Fruit fly (Drosophila melanogaster) whole organism, embryonic: ENCODE measurements around the gene mil.

Experiments used
- Abd-B ChIP-seq: fragments of 200-800 bp; sonication (Bioruptor generic); optimal IDR thresholded peaks from 2 replicates; lab custom pipeline; 2018; ENCODE audit warnings: missing biosample characterization, mild to moderate bottlenecking, missing genetic modification characterization, moderate library complexity
- Adf1 ChIP-seq: fragments of 200-800 bp; sonication (Bioruptor generic); IDR thresholded peaks from 2 replicates; pipeline ENCODE4 v1.3.6; 2022; ENCODE audit warnings: missing biosample characterization, missing genetic modification characterization
- B-H2 ChIP-seq: fragments of 200-800 bp; sonication (Bioruptor generic); optimal IDR thresholded peaks from 2 replicates; lab custom pipeline; 2018; ENCODE audit warnings: missing biosample characterization, mild to moderate bottlenecking, missing genetic modification characterization
- CG10462 ChIP-seq: fragments of 200-800 bp; sonication (Bioruptor generic); optimal IDR thresholded peaks from 2 replicates; lab custom pipeline; 2016; ENCODE audit warnings: missing biosample characterization, missing genetic modification characterization
- CG13123 ChIP-seq: fragments of 200-800 bp; sonication (Bioruptor generic); optimal IDR thresholded peaks from 2 replicates; lab custom pipeline; 2016; ENCODE audit warnings: missing biosample characterization, missing genetic modification characterization
- CG13296 ChIP-seq: fragments of 200-800 bp; sonication (Bioruptor generic); optimal IDR thresholded peaks from 3 replicates; lab custom pipeline; 2018; ENCODE audit warnings: missing biosample characterization, mild to moderate bottlenecking, missing genetic modification characterization
- CG14441 ChIP-seq: fragments of 200-800 bp; sonication (Bioruptor generic); IDR thresholded peaks from 2 replicates; pipeline ENCODE4 v1.3.6; 2022; ENCODE audit warnings: missing biosample characterization, missing genetic modification characterization
- CG17568 ChIP-seq: fragments of 200-800 bp; sonication (Bioruptor generic); optimal IDR thresholded peaks from 2 replicates; lab custom pipeline; 2018; ENCODE audit warnings: missing biosample characterization, mild to moderate bottlenecking, missing genetic modification characterization, moderate library complexity
- CG1832 ChIP-seq: fragments of 200-800 bp; sonication (Bioruptor generic); optimal IDR thresholded peaks from 2 replicates; lab custom pipeline; 2017; ENCODE audit warnings: missing biosample characterization, mild to moderate bottlenecking, missing genetic modification characterization, inconsistent platforms
- CG30020 ChIP-seq: fragments of 200-800 bp; optimal IDR thresholded peaks from 2 replicates; lab custom pipeline; 2019; ENCODE audit warnings: missing biosample characterization, mild to moderate bottlenecking, missing genetic modification characterization, moderate library complexity
- CG32767 ChIP-seq: fragments of 200-800 bp; sonication (Bioruptor generic); IDR thresholded peaks from 2 replicates; pipeline ENCODE4 v1.3.6; 2022; ENCODE audit warnings: missing biosample characterization, missing genetic modification characterization
- CG3281 ChIP-seq: fragments of 200-800 bp; sonication (Bioruptor generic); optimal IDR thresholded peaks from 3 replicates; lab custom pipeline; 2017; ENCODE audit warnings: missing biosample characterization, mild to moderate bottlenecking, missing genetic modification characterization
- CG7271 ChIP-seq: fragments of 200-800 bp; sonication (Bioruptor generic); optimal IDR thresholded peaks from 2 replicates; lab custom pipeline; 2018; ENCODE audit warnings: missing biosample characterization, mild to moderate bottlenecking, missing genetic modification characterization, moderate library complexity
- CG7357 ChIP-seq: fragments of 200-800 bp; sonication (Bioruptor generic); IDR thresholded peaks from 3 replicates; pipeline ENCODE4 v1.3.6; 2022; ENCODE audit warnings: missing biosample characterization, missing genetic modification characterization
- CG7556 ChIP-seq: fragments of 200-800 bp; sonication (Bioruptor generic); optimal IDR thresholded peaks from 2 replicates; lab custom pipeline; 2017; ENCODE audit warnings: missing biosample characterization, mild to moderate bottlenecking, missing genetic modification characterization
- CG8089 ChIP-seq: fragments of 200-800 bp; sonication (Bioruptor generic); optimal IDR thresholded peaks from 3 replicates; lab custom pipeline; 2016; ENCODE audit warnings: missing biosample characterization, missing genetic modification characterization
- CG8478 ChIP-seq: fragments of >200 bp; optimal IDR thresholded peaks from 2 replicates; lab custom pipeline; 2018
- Chrac-16 ChIP-seq: fragments of 200-800 bp; sonication (Bioruptor generic); optimal IDR thresholded peaks from 3 replicates; lab custom pipeline; 2016; ENCODE audit warnings: missing biosample characterization, missing genetic modification characterization
- D19A ChIP-seq: fragments of 200-800 bp; optimal IDR thresholded peaks from 3 replicates; lab custom pipeline; 2019; ENCODE audit warnings: missing biosample characterization, mild to moderate bottlenecking, missing genetic modification characterization, moderate library complexity
- Doc3 ChIP-seq: fragments of 200-800 bp; sonication (Bioruptor generic); IDR thresholded peaks from 3 replicates; pipeline ENCODE4 v1.3.6; 2022; ENCODE audit warnings: missing biosample characterization, missing genetic modification characterization; ENCODE audit not compliant: partially characterized antibody
- Ets65A ChIP-seq: fragments of 200-800 bp; sonication (Bioruptor generic); peaks from one replicate; lab custom pipeline; 2016; ENCODE audit warnings: missing biosample characterization, missing genetic modification characterization
- Gug ChIP-seq: fragments of 200-800 bp; sonication (Bioruptor generic); IDR thresholded peaks from 4 replicates; pipeline ENCODE4 v1.3.6; 2022; ENCODE audit warnings: missing biosample characterization, missing genetic modification characterization
- HmgD ChIP-seq: fragments of 200-800 bp; sonication (Bioruptor generic); optimal IDR thresholded peaks from 3 replicates; lab custom pipeline; 2016; ENCODE audit warnings: missing biosample characterization, missing genetic modification characterization
- Hr78 ChIP-seq, 2 experiments: fragments of 200-800 bp in 1 of 2; fragments of >200 bp in 1 of 2; sonication (Bioruptor generic) in 1 of 2; optimal IDR thresholded peaks; 2 replicates each; lab custom pipeline; 2017 to 2019; ENCODE audit warnings: missing biosample characterization in 2 of 2, missing genetic modification characterization in 2 of 2, mild to moderate bottlenecking in 1 of 2, moderate library complexity in 1 of 2
- Mad ChIP-seq: fragments of 200-800 bp; sonication (Bioruptor generic); optimal IDR thresholded peaks from 2 replicates; lab custom pipeline; 2016; ENCODE audit warnings: missing biosample characterization, missing genetic modification characterization
- Mrtf ChIP-seq: fragments of 200-800 bp; sonication (Bioruptor generic); IDR thresholded peaks from 3 replicates; pipeline ENCODE4 v1.3.6; 2022; ENCODE audit warnings: missing biosample characterization, missing genetic modification characterization
- NFAT ChIP-seq: fragments of 200-800 bp; sonication (Bioruptor generic); IDR thresholded peaks from 2 replicates; pipeline ENCODE4 v1.3.6; 2022; ENCODE audit warnings: missing biosample characterization, missing genetic modification characterization
- Poxn ChIP-seq: fragments of 200-800 bp; sonication (Bioruptor generic); IDR thresholded peaks from 2 replicates; pipeline ENCODE4 v1.3.6; 2022; ENCODE audit warnings: missing biosample characterization, missing genetic modification characterization
- Ravus ChIP-seq: fragments of 200-800 bp; sonication (Bioruptor generic); IDR thresholded peaks from 2 replicates; pipeline ENCODE4 v1.3.6; 2022; ENCODE audit warnings: missing biosample characterization, missing genetic modification characterization
- YL-1 ChIP-seq: fragments of 200-800 bp; sonication (Bioruptor generic); optimal IDR thresholded peaks from 3 replicates; lab custom pipeline; 2017; ENCODE audit warnings: missing biosample characterization, mild to moderate bottlenecking, missing genetic modification characterization
- bowl ChIP-seq: fragments of 200-800 bp; sonication (Bioruptor generic); IDR thresholded peaks from 2 replicates; pipeline ENCODE4 v1.3.6; 2022; ENCODE audit warnings: missing biosample characterization, missing genetic modification characterization
- caup ChIP-seq: fragments of 200-800 bp; sonication (Bioruptor generic); optimal IDR thresholded peaks from 3 replicates; lab custom pipeline; 2017; ENCODE audit warnings: missing biosample characterization, mild to moderate bottlenecking, missing genetic modification characterization, moderate library complexity; ENCODE audit not compliant: severe bottlenecking
- ci ChIP-seq: fragments of 200-800 bp; sonication (Bioruptor generic); IDR thresholded peaks from 3 replicates; pipeline ENCODE4 v1.3.6; 2022; ENCODE audit warnings: missing biosample characterization, missing genetic modification characterization
- crp ChIP-seq, 2 experiments: fragments of 200-800 bp; sonication (Bioruptor generic); optimal IDR thresholded peaks; 2 replicates in 1 of 2; 3 replicates in 1 of 2; lab custom pipeline; 2017; ENCODE audit warnings: missing biosample characterization in 2 of 2, missing genetic modification characterization in 2 of 2, mild to moderate bottlenecking in 1 of 2, moderate library complexity in 1 of 2
- dan ChIP-seq: fragments of 200-800 bp; sonication (Bioruptor generic); IDR thresholded peaks from 2 replicates; pipeline ENCODE4 v1.3.6; 2022; ENCODE audit warnings: missing biosample characterization, missing genetic modification characterization
- ewg ChIP-seq: fragments of 200-800 bp; sonication (Bioruptor generic); optimal IDR thresholded peaks from 3 replicates; lab custom pipeline; 2017; ENCODE audit warnings: mild to moderate bottlenecking, missing biosample characterization, missing genetic modification reagents, missing genetic modification characterization
- gce ChIP-seq: fragments of 200-800 bp; sonication (Bioruptor generic); IDR thresholded peaks from 3 replicates; pipeline ENCODE4 v1.3.6; 2022; ENCODE audit warnings: missing biosample characterization, missing genetic modification characterization
- insv ChIP-seq, 2 experiments: fragments of 200-800 bp; sonication (Bioruptor generic); optimal IDR thresholded peaks; 3 replicates each; lab custom pipeline; 2016 to 2018; ENCODE audit warnings: missing biosample characterization in 2 of 2, missing genetic modification characterization in 2 of 2
- jing ChIP-seq: fragments of 200-800 bp; sonication (Bioruptor generic); optimal IDR thresholded peaks from 2 replicates; lab custom pipeline; 2018; ENCODE audit warnings: missing biosample characterization, mild to moderate bottlenecking, missing genetic modification characterization
- jumu ChIP-seq: fragments of 200-800 bp; sonication (Bioruptor generic); optimal IDR thresholded peaks from 3 replicates; lab custom pipeline; 2016; ENCODE audit warnings: missing biosample characterization, missing genetic modification characterization
- kah ChIP-seq: fragments of 200-800 bp; sonication (Bioruptor generic); optimal IDR thresholded peaks from 2 replicates; lab custom pipeline; 2018; ENCODE audit warnings: missing biosample characterization, mild to moderate bottlenecking, missing genetic modification characterization
- knrl ChIP-seq: fragments of 200-800 bp; sonication (Bioruptor generic); IDR thresholded peaks from 3 replicates; pipeline ENCODE4 v1.3.6; 2022; ENCODE audit warnings: missing biosample characterization, missing genetic modification characterization; ENCODE audit not compliant: partially characterized antibody
- maf-S ChIP-seq: fragments of 200-800 bp; sonication (Bioruptor generic); optimal IDR thresholded peaks from 2 replicates; lab custom pipeline; 2016; ENCODE audit warnings: missing biosample characterization, missing genetic modification characterization
- pb ChIP-seq: fragments of 200-800 bp; sonication (Bioruptor generic); optimal IDR thresholded peaks from 3 replicates; lab custom pipeline; 2016; ENCODE audit warnings: missing biosample characterization, missing genetic modification characterization
- repo ChIP-seq: fragments of 200-800 bp; sonication (Bioruptor generic); optimal IDR thresholded peaks from 2 replicates; lab custom pipeline; 2016; ENCODE audit warnings: missing biosample characterization, missing genetic modification characterization
- row ChIP-seq: fragments of 200-800 bp; sonication (Bioruptor generic); IDR thresholded peaks from 3 replicates; pipeline ENCODE4 v1.3.6; 2022; ENCODE audit warnings: missing biosample characterization, missing genetic modification characterization
- sens ChIP-seq: fragments of 200-800 bp; sonication (Bioruptor generic); peaks from one replicate; lab custom pipeline; 2016; ENCODE audit warnings: missing biosample characterization, missing genetic modification characterization
- sens-2 ChIP-seq: fragments of 200-800 bp; sonication (Bioruptor generic); IDR thresholded peaks from 2 replicates; pipeline ENCODE4 v1.3.6; 2022; ENCODE audit warnings: missing biosample characterization, missing genetic modification characterization
- wor ChIP-seq: fragments of 200-800 bp; sonication (Bioruptor generic); IDR thresholded peaks from 2 replicates; pipeline ENCODE4 v1.3.6; 2022; ENCODE audit warnings: missing biosample characterization, missing genetic modification characterization

mil gene

DNA sequence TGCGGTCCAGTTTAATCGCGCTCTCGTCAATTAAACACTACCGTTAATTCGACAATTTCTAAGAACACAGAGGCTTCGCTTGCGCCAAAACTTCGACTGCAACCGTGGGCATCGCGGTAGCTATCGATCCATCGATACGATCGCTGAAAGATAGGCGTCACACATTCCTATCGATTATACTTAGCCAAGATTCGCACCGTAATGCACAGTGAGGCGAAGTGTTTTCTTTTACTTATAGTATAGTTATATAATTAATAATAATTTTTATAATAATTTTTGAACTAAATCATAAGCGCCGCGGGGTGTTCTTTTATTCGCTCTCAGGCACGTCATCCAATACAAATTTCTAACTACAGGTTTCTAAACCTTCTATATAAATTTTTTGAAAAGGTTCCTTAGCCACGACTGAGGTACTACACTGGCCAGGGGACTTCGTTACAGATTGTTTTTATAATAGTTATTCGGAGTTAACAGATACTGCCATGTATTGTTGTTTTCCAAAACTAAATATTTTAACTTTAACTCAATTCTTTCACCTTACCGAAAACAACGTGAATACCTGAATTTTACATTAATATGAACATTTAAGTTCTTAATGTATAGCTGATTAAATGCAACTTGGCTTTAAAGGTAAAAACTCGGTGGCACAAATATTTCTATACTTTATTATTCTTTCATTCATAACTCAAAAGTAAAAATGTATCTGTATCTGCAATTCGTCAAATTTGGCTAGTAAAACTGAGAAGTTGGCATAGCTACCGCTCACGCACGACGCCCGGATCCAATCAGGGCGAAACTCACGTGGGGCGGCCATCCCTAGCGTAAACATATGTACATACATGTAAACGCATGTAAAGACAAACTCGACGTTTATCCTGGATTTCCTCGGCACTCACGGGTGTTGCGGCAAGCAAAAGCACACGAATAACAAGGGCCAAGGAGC lies 25.8 kb downstream of the mil start, which contains the start of the genes NSD and BOD1 (continued):
- TF ChIP-seq sens-2 (GFP tag; lab: Robert Waterston, UW), result no peak
- TF ChIP-seq wor (GFP tag; lab: Robert Waterston, UW), result peak; percentile 27; the same call in 1 of the 2 replicates
- TF ChIP-seq YL-1 (GFP tag; lab: Kevin White, UChicago), result peak; percentile 68
- TF ChIP-seq maf-S (GFP tag; lab: Kevin White, UChicago), result no peak
- TF ChIP-seq CG17568 (GFP tag; lab: Kevin White, UChicago), result no peak
- TF ChIP-seq CG1832 (GFP tag; lab: Kevin White, UChicago), result no peak
- TF ChIP-seq CG13123, result no peak
- peak; percentile 15; the same call in 1 of the 2 replicates for TF ChIP-seq Ravus
- no peak for TF ChIP-seq repo (GFP tag; lab: Kevin White, UChicago)
- TF ChIP-seq CG7556 (GFP tag; lab: Kevin White, UChicago), result peak; percentile 39
- TF ChIP-seq CG3281 (GFP tag; lab: Kevin White, UChicago), result peak; percentile 17
- TF ChIP-seq pb (GFP tag; lab: Kevin White, UChicago), result no peak
- TF ChIP-seq CG8478, result no peak
- TF ChIP-seq ewg (GFP tag; lab: Kevin White, UChicago), result peak; percentile 31
- TF ChIP-seq insv (GFP tag; optimal IDR thresholded peaks at IDR 0.05; lab: Kevin White, UChicago), result no peak
- TF ChIP-seq Chrac-16, result peak; percentile 23
- peak; percentile 36; the same call in 1 of the 2 replicates for TF ChIP-seq Adf1 (GFP tag; lab: Robert Waterston, UW)
- peak; percentile 37; the same call in 1 of the 2 replicates for TF ChIP-seq Poxn
- TF ChIP-seq Mad (GFP tag; lab: Kevin White, UChicago), result no peak
- peak; percentile 93 for TF ChIP-seq knrl (GFP tag; lab: Robert Waterston, UW)
- peak; percentile 82 for TF ChIP-seq Gug (GFP tag; lab: Robert Waterston, UW)
- peak; percentile 92 for TF ChIP-seq row (GFP tag; lab: Robert Waterston, UW)
- TF ChIP-seq Ets65A, result peak; percentile 80
- peak; percentile 6 for TF ChIP-seq jumu (GFP tag; lab: Kevin White, UChicago)
- no peak for TF ChIP-seq dan
- TF ChIP-seq CG7271 (tag; lab: Kevin White, UChicago), result no peak
- TF ChIP-seq CG10462, result peak; percentile 17
- TF ChIP-seq Hr78 (GFP tag; optimal IDR thresholded peaks at IDR 0.05; lab: Kevin White, UChicago), result no peak
- TF ChIP-seq Abd-B (GFP tag; lab: Kevin White, UChicago), result peak; percentile 61
- no peak for TF ChIP-seq gce
- peak; percentile 27 for TF ChIP-seq CG30020
- peak; percentile 85 for TF ChIP-seq NFAT (GFP tag; lab: Robert Waterston, UW)
- peak; percentile 76 for TF ChIP-seq sens (GFP tag; lab: Kevin White, UChicago)
- no peak for TF ChIP-seq CG32767 (GFP tag; lab: Robert Waterston, UW)
- peak; percentile 19 for TF ChIP-seq HmgD (GFP tag; lab: Kevin White, UChicago)
- TF ChIP-seq jing, result no peak
- peak; percentile 27; the same call in 1 of the 3 replicates for TF ChIP-seq CG7357 (GFP tag; lab: Robert Waterston, UW)
- no peak for TF ChIP-seq bowl
- TF ChIP-seq ci (GFP tag; lab: Robert Waterston, UW), result peak; percentile 57
- TF ChIP-seq CG13296 (GFP tag; lab: Kevin White, UChicago), result no peak
- TF ChIP-seq CG8089 (GFP tag; lab: Kevin White, UChicago), result no peak
- TF ChIP-seq crp (GFP tag; optimal IDR thresholded peaks at IDR 0.05; lab: Kevin White, UChicago), result peak in 1 of 2 experiments; percentile 39
- TF ChIP-seq Doc3 (GFP tag; lab: Robert Waterston, UW), result peak; percentile 67
- peak; percentile 69 for TF ChIP-seq CG14441 (GFP tag; lab: Robert Waterston, UW)
- no peak for TF ChIP-seq kah (GFP tag; lab: Kevin White, UChicago)
- peak; percentile 27 for TF ChIP-seq B-H2 (GFP tag; lab: Kevin White, UChicago)
- TF ChIP-seq caup, result peak; percentile 20
- TF ChIP-seq Mrtf (GFP tag; lab: Robert Waterston, UW), result peak; percentile 40; the same call in 1 of the 3 replicates
- no peak for TF ChIP-seq D19A (tag; lab: Kevin White, UChicago)
